Worm (Caenorhabditis elegans) whole organism, midembryonic: ENCODE results near the gene ZK355.3.

Experiments used
- T22C8.4 ChIP-seq: fragments of 200-800 bp; sonication (Bioruptor generic); IDR thresholded peaks from 2 replicates; pipeline ENCODE4 v1.3.6; 2022; ENCODE audit warnings: missing genetic modification characterization, missing compliant biosample characterization
- cog-1 ChIP-seq: sonication (generic microtip); optimal IDR thresholded peaks from 2 replicates; lab custom pipeline; 2016; ENCODE audit warnings: missing genetic modification characterization, missing compliant biosample characterization
- flt-1 ChIP-seq: fragments of 200-800 bp; sonication (Bioruptor generic); IDR thresholded peaks from 2 replicates; pipeline ENCODE4 v1.3.6; 2022; ENCODE audit warnings: missing genetic modification characterization, missing compliant biosample characterization
- klf-2 ChIP-seq: fragments of 200-800 bp; sonication (Bioruptor generic); conservative IDR thresholded peaks from 2 replicates; pipeline ENCODE4 v1.3.6; 2022; ENCODE audit warnings: missing genetic modification reagents, missing genetic modification characterization, missing compliant biosample characterization
- med-1 ChIP-seq: sonication (generic microtip); optimal IDR thresholded peaks from 2 replicates; lab custom pipeline; 2017; ENCODE audit warnings: missing genetic modification characterization, mild to moderate bottlenecking, missing compliant biosample characterization, antibody characterized with exemption, missing genetic modification reagents; ENCODE audit not compliant: insufficient read depth
- tab-1 ChIP-seq: fragments of 200-800 bp; sonication (Bioruptor generic); IDR thresholded peaks from 2 replicates; pipeline ENCODE4 v1.3.6; 2022; ENCODE audit warnings: missing genetic modification characterization, missing compliant biosample characterization
- ztf-23 ChIP-seq: fragments of 200-800 bp; sonication (Bioruptor generic); IDR thresholded peaks from 2 replicates; pipeline ENCODE4 v1.3.6; 2022; ENCODE audit warnings: missing genetic modification reagents, missing genetic modification characterization, missing compliant biosample characterization
- ztf-29 ChIP-seq: fragments of 200-800 bp; sonication (Bioruptor generic); IDR thresholded peaks from 2 replicates; pipeline ENCODE4 v1.3.6; 2022; ENCODE audit warnings: missing genetic modification reagents, missing genetic modification characterization, missing compliant biosample characterization

- TF ChIP-seq cog-1 (tag; lab: Kevin White, UChicago) (no peak), T22C8.4 (GFP tag; lab: Robert Waterston, UW) (no peak), ztf-29 (GFP tag; lab: Robert Waterston, UW) (no peak), flt-1 (GFP tag; lab: Robert Waterston, UW) (no peak), ztf-23 (GFP tag; lab: Robert Waterston, UW) (no peak), tab-1 (GFP tag; lab: Robert Waterston, UW) (no peak), klf-2 (GFP tag; lab: Robert Waterston, UW) (no peak), med-1 (no peak)
Observed at ce11 chrII:2958308-2958707, 30.9 kb upstream of the ZK355.3 start, which contains the start of gene srw-60.
